Worm (Caenorhabditis elegans) whole organism, young adult: ENCODE results near the gene clec-21.

Experiments used
- B0261.1 ChIP-seq: sonication (generic microtip); optimal IDR thresholded peaks from 2 replicates; lab custom pipeline; 2016; ENCODE audit warnings: mild to moderate bottlenecking, missing genetic modification characterization, moderate library complexity, missing compliant biosample characterization
- C06A6.2 ChIP-seq: fragments of 200-800 bp; sonication (Bioruptor generic); conservative IDR thresholded peaks from 2 replicates; pipeline ENCODE4 v1.3.6; 2022; ENCODE audit warnings: missing genetic modification characterization, missing compliant biosample characterization
- D2030.7 ChIP-seq: fragments of 200-800 bp; sonication (Bioruptor generic); IDR thresholded peaks from 2 replicates; pipeline ENCODE4 v1.3.6; 2022; ENCODE audit warnings: missing genetic modification reagents, missing genetic modification characterization, missing compliant biosample characterization
- F23B12.7 ChIP-seq: sonication (generic microtip); optimal IDR thresholded peaks from 2 replicates; lab custom pipeline; 2017; ENCODE audit warnings: missing genetic modification characterization, mild to moderate bottlenecking, missing compliant biosample characterization, antibody characterized with exemption, moderate library complexity; ENCODE audit not compliant: insufficient read depth
- F33H1.4 ChIP-seq: fragments of 200-800 bp; sonication (Bioruptor generic); IDR thresholded peaks from 2 replicates; pipeline ENCODE4 v1.3.6; 2022; ENCODE audit warnings: missing genetic modification reagents, missing genetic modification characterization, missing compliant biosample characterization
- Y53F4B.3 ChIP-seq: fragments of 200-800 bp; sonication (Bioruptor generic); IDR thresholded peaks from 2 replicates; pipeline ENCODE4 v1.3.6; 2022; ENCODE audit warnings: missing genetic modification reagents, missing genetic modification characterization, missing compliant biosample characterization
- Y95B8A.8 ChIP-seq: fragments of 200-800 bp; sonication (Bioruptor generic); IDR thresholded peaks from 2 replicates; pipeline ENCODE4 v1.3.6; 2022; ENCODE audit warnings: missing genetic modification reagents, missing genetic modification characterization, missing compliant biosample characterization
- ZK185.1 ChIP-seq: sonication (generic microtip); optimal IDR thresholded peaks from 2 replicates; lab custom pipeline; 2016; ENCODE audit warnings: mild to moderate bottlenecking, missing genetic modification characterization, missing compliant biosample characterization; ENCODE audit not compliant: poor library complexity, severe bottlenecking
- akir-1 ChIP-seq: fragments of 200-800 bp; sonication (Bioruptor generic); optimal IDR thresholded peaks from 2 replicates; lab custom pipeline; 2018; ENCODE audit warnings: mild to moderate bottlenecking, missing genetic modification characterization, moderate library complexity, missing compliant biosample characterization
- attf-5 ChIP-seq: fragments of 200-800 bp; sonication (Bioruptor generic); optimal IDR thresholded peaks from 2 replicates; lab custom pipeline; 2018; ENCODE audit warnings: mild to moderate bottlenecking, missing genetic modification characterization, missing compliant biosample characterization
- cebp-2 ChIP-seq: fragments of 200-800 bp; sonication (Bioruptor generic); IDR thresholded peaks from 2 replicates; pipeline ENCODE4 v1.3.6; 2022; ENCODE audit warnings: missing genetic modification characterization, missing compliant biosample characterization
- ceh-27 ChIP-seq: fragments of 200-800 bp; sonication (Bioruptor generic); optimal IDR thresholded peaks from 2 replicates; lab custom pipeline; 2018; ENCODE audit warnings: mild to moderate bottlenecking, missing genetic modification characterization, moderate library complexity, missing compliant biosample characterization
- ceh-79 ChIP-seq: sonication (generic microtip); optimal IDR thresholded peaks from 2 replicates; lab custom pipeline; 2017; ENCODE audit warnings: mild to moderate bottlenecking, missing genetic modification characterization, missing compliant biosample characterization
- ceh-91 ChIP-seq: fragments of 200-800 bp; sonication (Bioruptor generic); IDR thresholded peaks from 2 replicates; pipeline ENCODE4 v1.3.6; 2022; ENCODE audit warnings: missing genetic modification reagents, missing genetic modification characterization, missing compliant biosample characterization
- dox-1 ChIP-seq: fragments of 200-800 bp; sonication (Bioruptor generic); IDR thresholded peaks from 2 replicates; pipeline ENCODE4 v1.3.6; 2022; ENCODE audit warnings: missing genetic modification reagents, missing genetic modification characterization, missing compliant biosample characterization
- egl-44 ChIP-seq: fragments of 200-800 bp; sonication (Bioruptor generic); IDR thresholded peaks from 2 replicates; pipeline ENCODE4 v1.3.6; 2022; ENCODE audit warnings: missing genetic modification reagents, missing genetic modification characterization, missing compliant biosample characterization
- egrh-3 ChIP-seq: fragments of 200-800 bp; sonication (Bioruptor generic); IDR thresholded peaks from 2 replicates; pipeline ENCODE4 v1.3.6; 2022; ENCODE audit warnings: missing genetic modification reagents, missing genetic modification characterization, missing compliant biosample characterization
- ekl-4 ChIP-seq: fragments of 200-800 bp; sonication (Bioruptor generic); IDR thresholded peaks from 2 replicates; pipeline ENCODE4 v1.3.6; 2022; ENCODE audit warnings: missing genetic modification reagents, missing genetic modification characterization, missing compliant biosample characterization
- fkh-3 ChIP-seq: sonication (generic microtip); optimal IDR thresholded peaks from 2 replicates; lab custom pipeline; 2016; ENCODE audit warnings: mild to moderate bottlenecking, missing genetic modification characterization, missing compliant biosample characterization
- him-1 ChIP-seq: sonication (generic microtip); optimal IDR thresholded peaks from 2 replicates; lab custom pipeline; 2016; ENCODE audit warnings: missing genotype, missing genetic modification reagents, missing genetic modification characterization, missing compliant biosample characterization
- hlh-12 ChIP-seq: sonication (generic microtip); optimal IDR thresholded peaks from 2 replicates; lab custom pipeline; 2016; ENCODE audit warnings: missing genetic modification characterization, missing compliant biosample characterization
- hlh-26 ChIP-seq: fragments of 200-800 bp; sonication (Bioruptor generic); conservative IDR thresholded peaks from 2 replicates; pipeline ENCODE4 v1.3.6; 2022; ENCODE audit warnings: missing genetic modification reagents, missing genetic modification characterization, missing compliant biosample characterization
- hmg-1.2 ChIP-seq: fragments of 200-800 bp; sonication (Bioruptor generic); IDR thresholded peaks from 2 replicates; pipeline ENCODE4 v1.3.6; 2022; ENCODE audit warnings: missing genetic modification reagents, missing genetic modification characterization, missing compliant biosample characterization
- lin-26 ChIP-seq: fragments of 200-800 bp; sonication (Bioruptor generic); IDR thresholded peaks from 2 replicates; pipeline ENCODE4 v1.3.6; 2022; ENCODE audit warnings: missing genetic modification reagents, missing genetic modification characterization, missing compliant biosample characterization
- lir-1 ChIP-seq: fragments of 200-800 bp; sonication (Bioruptor generic); conservative IDR thresholded peaks from 2 replicates; pipeline ENCODE4 v1.3.6; 2022; ENCODE audit warnings: missing genetic modification reagents, missing genetic modification characterization, missing compliant biosample characterization
- lsl-1 ChIP-seq: fragments of 200-800 bp; sonication (Bioruptor generic); optimal IDR thresholded peaks from 2 replicates; lab custom pipeline; 2018; ENCODE audit warnings: mild to moderate bottlenecking, missing genetic modification characterization, moderate library complexity, missing compliant biosample characterization
- lsy-27 ChIP-seq: sonication (generic microtip); optimal IDR thresholded peaks from 2 replicates; lab custom pipeline; 2017; ENCODE audit warnings: missing genetic modification characterization, mild to moderate bottlenecking, missing compliant biosample characterization, antibody characterized with exemption, missing genotype, borderline replicate concordance; ENCODE audit not compliant: insufficient read depth
- madf-3 ChIP-seq: fragments of 200-800 bp; sonication (Bioruptor generic); IDR thresholded peaks from 2 replicates; pipeline ENCODE4 v1.3.6; 2022; ENCODE audit warnings: missing genetic modification reagents, missing genetic modification characterization, missing compliant biosample characterization
- madf-6 ChIP-seq: fragments of 200-800 bp; sonication (Bioruptor generic); IDR thresholded peaks from 2 replicates; pipeline ENCODE4 v1.3.6; 2022; ENCODE audit warnings: missing genetic modification reagents, missing genetic modification characterization, missing compliant biosample characterization
- nfya-2 ChIP-seq: fragments of 200-800 bp; sonication (Bioruptor generic); IDR thresholded peaks from 2 replicates; pipeline ENCODE4 v1.3.6; 2022; ENCODE audit warnings: missing genetic modification reagents, missing genetic modification characterization, missing compliant biosample characterization
- nhr-80 ChIP-seq: sonication (generic microtip); optimal IDR thresholded peaks from 2 replicates; lab custom pipeline; 2016; ENCODE audit warnings: missing genetic modification characterization, missing compliant biosample characterization
- rcor-1 ChIP-seq: fragments of 200-800 bp; sonication (Bioruptor generic); IDR thresholded peaks from 2 replicates; pipeline ENCODE4 v1.3.6; 2022; ENCODE audit warnings: missing genetic modification reagents, missing genetic modification characterization, missing compliant biosample characterization
- rpc-1 ChIP-seq, 2 experiments: fragments of 150-350 bp in 1 of 2; sonication (generic microtip) in 1 of 2; optimal IDR thresholded peaks; 2 replicates each; lab custom pipeline; 2014 to 2018; ENCODE audit warnings: missing biosample characterization in 1 of 2, missing genetic modification characterization in 1 of 2, missing genetic modification reagents in 1 of 2, missing genotype in 1 of 2
- tbp1 ChIP-seq: fragments of 200-800 bp; sonication (Bioruptor generic); optimal IDR thresholded peaks from 2 replicates; lab custom pipeline; 2018; ENCODE audit warnings: mild to moderate bottlenecking, missing genetic modification characterization, missing compliant biosample characterization
- zfh-2 ChIP-seq: fragments of 200-800 bp; sonication (Bioruptor generic); conservative IDR thresholded peaks from 2 replicates; pipeline ENCODE4 v1.3.6; 2022; ENCODE audit warnings: missing genetic modification reagents, missing genetic modification characterization, missing compliant biosample characterization
- zim-3 ChIP-seq: sonication (generic microtip); optimal IDR thresholded peaks from 2 replicates; lab custom pipeline; 2017; ENCODE audit warnings: mild to moderate bottlenecking, missing genetic modification characterization, moderate library complexity, missing compliant biosample characterization
- ztf-25 ChIP-seq: fragments of 200-800 bp; sonication (Bioruptor generic); IDR thresholded peaks from 2 replicates; pipeline ENCODE4 v1.3.6; 2022; ENCODE audit warnings: missing genetic modification reagents, missing genetic modification characterization, missing compliant biosample characterization
- ztf-3 ChIP-seq: fragments of 200-800 bp; sonication (Bioruptor generic); optimal IDR thresholded peaks from 2 replicates; lab custom pipeline; 2018; ENCODE audit warnings: mild to moderate bottlenecking, missing genetic modification characterization, missing compliant biosample characterization

clec-21 gene

ce11 chrII:1600661-1601060 is 16.6 kb upstream of the clec-21 start, which contains the start of gene bath-26:
Gene bath-26, minus strand, starts transcription at chrII:1600761.
- TF ChIP-seq zfh-2 (GFP tag; lab: Robert Waterston, UW) (no peak), D2030.7 (GFP tag; lab: Robert Waterston, UW) (no peak), lsl-1 (GFP tag; lab: Kevin White, UChicago) (no peak), ZK185.1 (no peak), madf-3 (no peak), zim-3 (tag; lab: Kevin White, UChicago) (no peak), tbp1 (no peak)
- TF ChIP-seq, all 124 proteins: peak for 0

- TF ChIP-seq Y95B8A.8 (GFP tag; lab: Robert Waterston, UW) (0 out of 2 replicates have a peak, but pooled peaks have one; percentile 46), ceh-91 (GFP tag; lab: Robert Waterston, UW) (no peak), dox-1 (GFP tag; lab: Robert Waterston, UW) (0 out of 2 replicates have a peak, but pooled peaks have one; percentile 24), ztf-25 (0 out of 2 replicates have a peak, but pooled peaks have one; percentile 69), ceh-27 (GFP tag; lab: Kevin White, UChicago) (no peak), rcor-1 (GFP tag; lab: Robert Waterston, UW) (0 out of 2 replicates have a peak, but pooled peaks have one; percentile 8), B0261.1 (peak; percentile 59), Y53F4B.3 (GFP tag; lab: Robert Waterston, UW) (no peak), F23B12.7 (tag; lab: Kevin White, UChicago) (no peak), lin-26 (GFP tag; lab: Robert Waterston, UW) (peak; percentile 77), C06A6.2 (no peak), egrh-3 (GFP tag; lab: Robert Waterston, UW) (no peak), cebp-2 (no peak), nhr-80 (tag; lab: Kevin White, UChicago) (peak; percentile 38), tbp1 (peak; percentile 84), nfya-2 (GFP tag; lab: Robert Waterston, UW) (no peak), rpc-1 (optimal IDR thresholded peaks at IDR 0.05; lab: Kevin White, UChicago) (peak; percentile 11), rpc-1 (tag; optimal IDR thresholded peaks at IDR 0.05; lab: Kevin White, UChicago) (peak; percentile 61)
These were observed 13.4 kb upstream of the clec-21 start, which contains the start of gene bath-46 for ce11 chrII:1597101-1598088. Gene bath-46, plus strand, starts transcription at chrII:1597906.

ce11 chrII:1595137-1595536 is 11.1 kb upstream of the clec-21 start, which contains the start of gene clec-20:
Gene clec-20, minus strand, starts transcription at chrII:1595237.
- no peak for TF ChIP-seq fkh-3 (tag; lab: Kevin White, UChicago)
- TF ChIP-seq ztf-3 (GFP tag; lab: Kevin White, UChicago), result no peak
- TF ChIP-seq hlh-26, result no peak
- no peak for TF ChIP-seq F33H1.4 (GFP tag; lab: Robert Waterston, UW)
- no peak for TF ChIP-seq akir-1
- no peak for TF ChIP-seq madf-6 (GFP tag; lab: Robert Waterston, UW)
- TF ChIP-seq ekl-4 (GFP tag; lab: Robert Waterston, UW), result no peak
- no peak for TF ChIP-seq attf-5 (GFP tag; lab: Kevin White, UChicago)
- no peak for TF ChIP-seq lir-1 (GFP tag; lab: Robert Waterston, UW)
- no peak for TF ChIP-seq egl-44 (GFP tag; lab: Robert Waterston, UW)
- TF ChIP-seq hmg-1.2 (GFP tag; lab: Robert Waterston, UW), result no peak
- TF ChIP-seq ceh-79 (tag; lab: Kevin White, UChicago), result no peak
- no peak for TF ChIP-seq B0261.1
- TF ChIP-seq hlh-12 (tag; lab: Kevin White, UChicago), result no peak
- TF ChIP-seq lsy-27, result no peak
- TF ChIP-seq him-1 (tag; lab: Kevin White, UChicago), result no peak
